Fruit fly (Drosophila melanogaster) whole organism, adult: ENCODE data around the gene CG34034.
"Not testable (repeated sequence)": the region's sequence is repeated elsewhere in the genome, so short reads cannot be mapped to it uniquely, and the experiment has no call there.

Experiments
- CG12768 ChIP-seq: fragments of 200-800 bp; sonication (Bioruptor generic); optimal IDR thresholded peaks from 2 replicates; lab custom pipeline; 2017; ENCODE audit warnings: missing biosample characterization, missing genetic modification characterization, mild to moderate bottlenecking, moderate library complexity, missing genetic modification reagents
- CG14711 ChIP-seq: fragments of 200-800 bp; sonication (Bioruptor generic); optimal IDR thresholded peaks from 2 replicates; lab custom pipeline; 2018; ENCODE audit warnings: missing biosample characterization, mild to moderate bottlenecking, missing genetic modification characterization, moderate library complexity
- CG1620 ChIP-seq: fragments of 200-800 bp; sonication (Bioruptor generic); optimal IDR thresholded peaks from 2 replicates; lab custom pipeline; 2016; ENCODE audit warnings: missing biosample characterization, missing genetic modification characterization
- CG33017 ChIP-seq: fragments of 200-800 bp; sonication (Bioruptor generic); optimal IDR thresholded peaks from 2 replicates; lab custom pipeline; 2018; ENCODE audit warnings: missing biosample characterization, mild to moderate bottlenecking, missing genetic modification characterization, moderate library complexity
- CG5204 ChIP-seq: fragments of 200-800 bp; sonication (Bioruptor generic); optimal IDR thresholded peaks from 2 replicates; lab custom pipeline; 2016; ENCODE audit warnings: missing biosample characterization, missing genetic modification characterization
- CG7045 ChIP-seq: fragments of 200-800 bp; sonication (Bioruptor generic); optimal IDR thresholded peaks from 2 replicates; lab custom pipeline; 2017; ENCODE audit warnings: missing biosample characterization, mild to moderate bottlenecking, missing genetic modification characterization
- Hr96 ChIP-seq: fragments of 200-800 bp; sonication (Bioruptor generic); optimal IDR thresholded peaks from 2 replicates; lab custom pipeline; 2016; ENCODE audit warnings: missing biosample characterization, missing genetic modification characterization
- bab1 ChIP-seq: fragments of 200-800 bp; sonication (Bioruptor generic); optimal IDR thresholded peaks from 3 replicates; lab custom pipeline; 2019; ENCODE audit warnings: missing biosample characterization, mild to moderate bottlenecking, missing genetic modification characterization, moderate library complexity
- cic ChIP-seq: fragments of 200-800 bp; sonication (Bioruptor generic); optimal IDR thresholded peaks from 2 replicates; lab custom pipeline; 2017; ENCODE audit warnings: missing biosample characterization, mild to moderate bottlenecking, missing genetic modification characterization, moderate library complexity
- cnc ChIP-seq, 2 experiments: fragments of >200 bp; optimal IDR thresholded peaks; 2 replicates each; lab custom pipeline; 2017
- ovo ChIP-seq: fragments of 200-800 bp; sonication (Bioruptor generic); optimal IDR thresholded peaks from 2 replicates; lab custom pipeline; 2016; ENCODE audit warnings: missing biosample characterization, missing genetic modification characterization
- tj ChIP-seq: fragments of 200-800 bp; sonication (Bioruptor generic); optimal IDR thresholded peaks from 3 replicates; lab custom pipeline; 2017; ENCODE audit warnings: missing biosample characterization, mild to moderate bottlenecking, missing genetic modification characterization, moderate library complexity
- toe ChIP-seq: fragments of 200-800 bp; sonication (Bioruptor generic); optimal IDR thresholded peaks from 2 replicates; lab custom pipeline; 2016; ENCODE audit warnings: missing biosample characterization, missing genetic modification characterization

- not testable (repeated sequence) for TF ChIP-seq CG5204; cnc (optimal IDR thresholded peaks at IDR 0.05; lab: Kevin White, UChicago); toe; bab1 (GFP tag; lab: Kevin White, UChicago); cic (GFP tag; lab: Kevin White, UChicago); CG33017 (tag; lab: Kevin White, UChicago); CG12768; ovo; CG1620; Hr96; CG7045 (GFP tag; lab: Kevin White, UChicago); CG14711 (tag; lab: Kevin White, UChicago); tj (GFP tag; lab: Kevin White, UChicago)
Measured at dm6 chr3R:21736196-21736595, 2.7 kb downstream of the CG34034 start, which contains the start of gene Sfp93F.
